Worm (Caenorhabditis elegans): Measurements from ENCODE around the gene T06E6.15.

- no peak for TF ChIP-seq daf-12 (tag; optimal IDR thresholded peaks at IDR 0.05)
- no peak for TF ChIP-seq nhr-77 (tag; optimal IDR thresholded peaks at IDR 0.05)
- TF ChIP-seq ceh-9 (tag; optimal IDR thresholded peaks at IDR 0.05): no peak
Measured at ce11 chrV:15350615-15351014, 49.0 kb downstream of the T06E6.15 start, which contains the start of gene clec-231.
